Worm (Caenorhabditis elegans): ENCODE measurements around the gene C49C8.2.

Gene C49C8.2

ce11 chrIV:8654115-8654628, 3.3 kb downstream of the C49C8.2 start, which contains the start of gene C49C8.1:
Gene C49C8.1 (plus strand): TSS chrIV:8654578.
- TF ChIP-seq ceh-13 (GFP tag; optimal IDR thresholded peaks at IDR 0.05) (no peak), hnd-1 (tag; optimal IDR thresholded peaks at IDR 0.05) (no peak), pes-1 (GFP tag; IDR thresholded peaks at IDR 0.05) (no peak), flt-1 (GFP tag; IDR thresholded peaks at IDR 0.05) (no peak), ets-7 (tag; optimal IDR thresholded peaks at IDR 0.05) (no peak), B0310.2 (tag; optimal IDR thresholded peaks at IDR 0.05) (no peak), ceh-36 (tag; optimal IDR thresholded peaks at IDR 0.05) (no peak), tra-4 (tag; optimal IDR thresholded peaks at IDR 0.05) (no peak), hmg-4 (GFP tag; optimal IDR thresholded peaks at IDR 0.05) (no peak), hmbx-1 (tag; optimal IDR thresholded peaks at IDR 0.05) (no peak), sea-1 (GFP tag; conservative IDR thresholded peaks at IDR 0.05) (no peak), scrt-1 (GFP tag; IDR thresholded peaks at IDR 0.05) (no peak), tbx-11 (GFP tag; IDR thresholded peaks at IDR 0.05) (no peak), ama-1 (optimal IDR thresholded peaks at IDR 0.05) (no peak), tbx-37 (GFP tag; conservative IDR thresholded peaks at IDR 0.05) (no peak)

ce11 chrIV:8658122-8658521, 7.2 kb downstream of the C49C8.2 start, which contains the start of gene C49C8.6:
Gene C49C8.6 (minus strand): TSS chrIV:8658222.
- TF ChIP-seq hmg-4 (GFP tag; optimal IDR thresholded peaks at IDR 0.05) (no peak), hmbx-1 (tag; optimal IDR thresholded peaks at IDR 0.05) (no peak), ceh-13 (GFP tag; optimal IDR thresholded peaks at IDR 0.05) (no peak), F13C5.2 (tag; optimal IDR thresholded peaks at IDR 0.05) (no peak), ceh-36 (tag; optimal IDR thresholded peaks at IDR 0.05) (no peak), hnd-1 (tag; optimal IDR thresholded peaks at IDR 0.05) (no peak), tbx-37 (GFP tag; conservative IDR thresholded peaks at IDR 0.05) (no peak), pes-1 (GFP tag; IDR thresholded peaks at IDR 0.05) (no peak), ama-1 (optimal IDR thresholded peaks at IDR 0.05) (no peak), tbx-11 (GFP tag; IDR thresholded peaks at IDR 0.05) (no peak), scrt-1 (GFP tag; IDR thresholded peaks at IDR 0.05) (no peak)

ce11 chrIV:8665778-8666177, 14.9 kb downstream of the C49C8.2 start:
- no peak for TF ChIP-seq ceh-36 (tag; optimal IDR thresholded peaks at IDR 0.05)
- no peak for TF ChIP-seq tra-4 (tag; optimal IDR thresholded peaks at IDR 0.05)
- no peak for TF ChIP-seq ets-7 (tag; optimal IDR thresholded peaks at IDR 0.05)
- TF ChIP-seq B0310.2 (tag; optimal IDR thresholded peaks at IDR 0.05) = no peak
- no peak for TF ChIP-seq hmbx-1 (tag; optimal IDR thresholded peaks at IDR 0.05)
- no peak for TF ChIP-seq scrt-1 (GFP tag; IDR thresholded peaks at IDR 0.05)
- no peak for TF ChIP-seq F13C5.2 (tag; optimal IDR thresholded peaks at IDR 0.05)
- TF ChIP-seq tbx-37 (GFP tag; conservative IDR thresholded peaks at IDR 0.05) = no peak
- no peak for TF ChIP-seq tbx-11 (GFP tag; IDR thresholded peaks at IDR 0.05)
- TF ChIP-seq pes-1 (GFP tag; IDR thresholded peaks at IDR 0.05) = no peak
- TF ChIP-seq aly-1 (tag; optimal IDR thresholded peaks at IDR 0.05) = no peak
- TF ChIP-seq hnd-1 (tag; optimal IDR thresholded peaks at IDR 0.05) = no peak
- no peak for TF ChIP-seq hmg-4 (GFP tag; optimal IDR thresholded peaks at IDR 0.05)
- TF ChIP-seq ama-1 (optimal IDR thresholded peaks at IDR 0.05) = no peak
- TF ChIP-seq sea-1 (GFP tag; conservative IDR thresholded peaks at IDR 0.05) = no peak
- no peak for TF ChIP-seq ceh-13 (GFP tag; optimal IDR thresholded peaks at IDR 0.05)
- TF ChIP-seq flt-1 (GFP tag; IDR thresholded peaks at IDR 0.05) = no peak

ce11 chrIV:8668635-8669034, 17.7 kb downstream of the C49C8.2 start, which contains the start of gene cdh-5:
Gene cdh-5 (plus strand): TSS chrIV:8668935.
- TF ChIP-seq ceh-13 (GFP tag; optimal IDR thresholded peaks at IDR 0.05) (no peak), hmg-4 (GFP tag; optimal IDR thresholded peaks at IDR 0.05) (no peak), B0310.2 (tag; optimal IDR thresholded peaks at IDR 0.05) (no peak), pes-1 (GFP tag; IDR thresholded peaks at IDR 0.05) (no peak), tra-4 (tag; optimal IDR thresholded peaks at IDR 0.05) (no peak), ama-1 (optimal IDR thresholded peaks at IDR 0.05) (no peak), flt-1 (GFP tag; IDR thresholded peaks at IDR 0.05) (no peak), hnd-1 (tag; optimal IDR thresholded peaks at IDR 0.05) (no peak), scrt-1 (GFP tag; IDR thresholded peaks at IDR 0.05) (no peak), tbx-11 (GFP tag; IDR thresholded peaks at IDR 0.05) (no peak), hmbx-1 (tag; optimal IDR thresholded peaks at IDR 0.05) (no peak), ets-7 (tag; optimal IDR thresholded peaks at IDR 0.05) (no peak), F13C5.2 (tag; optimal IDR thresholded peaks at IDR 0.05) (no peak), aly-1 (tag; optimal IDR thresholded peaks at IDR 0.05) (no peak), ceh-36 (tag; optimal IDR thresholded peaks at IDR 0.05) (no peak), tbx-37 (GFP tag; conservative IDR thresholded peaks at IDR 0.05) (no peak), sea-1 (GFP tag; conservative IDR thresholded peaks at IDR 0.05) (no peak)

ce11 chrIV:8673733-8674375, 23.0 kb downstream of the C49C8.2 start:
- TF ChIP-seq B0310.2 (tag; optimal IDR thresholded peaks at IDR 0.05) (no peak), ama-1 (optimal IDR thresholded peaks at IDR 0.05) (no peak), hmbx-1 (tag; optimal IDR thresholded peaks at IDR 0.05) (no peak), tbx-11 (GFP tag; IDR thresholded peaks at IDR 0.05) (no peak), tbx-37 (GFP tag; conservative IDR thresholded peaks at IDR 0.05) (no peak), hnd-1 (tag; optimal IDR thresholded peaks at IDR 0.05) (no peak), tra-4 (tag; optimal IDR thresholded peaks at IDR 0.05) (no peak), ets-7 (tag; optimal IDR thresholded peaks at IDR 0.05) (no peak), F13C5.2 (tag; optimal IDR thresholded peaks at IDR 0.05) (no peak), ceh-36 (tag; optimal IDR thresholded peaks at IDR 0.05) (no peak), ceh-13 (GFP tag; optimal IDR thresholded peaks at IDR 0.05) (no peak), pes-1 (GFP tag; IDR thresholded peaks at IDR 0.05) (no peak), aly-1 (tag; optimal IDR thresholded peaks at IDR 0.05) (no peak), scrt-1 (GFP tag; IDR thresholded peaks at IDR 0.05) (no peak), hmg-4 (GFP tag; optimal IDR thresholded peaks at IDR 0.05) (no peak), flt-1 (GFP tag; IDR thresholded peaks at IDR 0.05) (no peak), sea-1 (GFP tag; conservative IDR thresholded peaks at IDR 0.05) (no peak)

ce11 chrIV:8677303-8677702, 26.4 kb downstream of the C49C8.2 start, which contains the start of gene F08B4.8:
Gene F08B4.8 (plus strand): TSS chrIV:8677603.
- TF ChIP-seq flt-1 (GFP tag; IDR thresholded peaks at IDR 0.05) = no peak
- TF ChIP-seq hmbx-1 (tag; optimal IDR thresholded peaks at IDR 0.05) = no peak
- no peak for TF ChIP-seq ceh-13 (GFP tag; optimal IDR thresholded peaks at IDR 0.05)
- no peak for TF ChIP-seq hnd-1 (tag; optimal IDR thresholded peaks at IDR 0.05)
- no peak for TF ChIP-seq F13C5.2 (tag; optimal IDR thresholded peaks at IDR 0.05)
- no peak for TF ChIP-seq B0310.2 (tag; optimal IDR thresholded peaks at IDR 0.05)

Measured in whole organism, early embryonic.